Worm (Caenorhabditis elegans): Measurements from ENCODE around the gene mpz-5.

- TF ChIP-seq cog-1 (tag; optimal IDR thresholded peaks at IDR 0.05) (peak; percentile 80), tab-1 (GFP tag; IDR thresholded peaks at IDR 0.05) (no peak), klf-2 (GFP tag; conservative IDR thresholded peaks at IDR 0.05) (no peak), T22C8.4 (GFP tag; IDR thresholded peaks at IDR 0.05) (no peak), ztf-23 (GFP tag; IDR thresholded peaks at IDR 0.05) (no peak), flt-1 (GFP tag; IDR thresholded peaks at IDR 0.05) (no peak; the same call in 1 of the 2 replicates), med-1 (GFP tag; optimal IDR thresholded peaks at IDR 0.05; ENCODE audit: insufficient read depth) (no peak), ztf-29 (GFP tag; IDR thresholded peaks at IDR 0.05) (no peak), ref-1 (GFP tag; conservative IDR thresholded peaks at IDR 0.05) (no peak)
These were observed 29.8 kb upstream of the mpz-5 start, which contains the start of gene gpa-7 for ce11 chrIV:10403193-10404058.
